Worm (Caenorhabditis elegans) whole organism, mixed stage, embryonic: ENCODE measurements around the gene pqn-62.

Experiments used
- bed-3 ChIP-seq: fragments of 200-800 bp; sonication (Bioruptor generic); optimal IDR thresholded peaks from 3 replicates; lab custom pipeline; 2018; ENCODE audit warnings: mild to moderate bottlenecking, missing genetic modification characterization, moderate library complexity, missing compliant biosample characterization
- cnd-1 ChIP-seq: fragments of 200-800 bp; sonication (Bioruptor generic); optimal IDR thresholded peaks from 2 replicates; lab custom pipeline; 2018; ENCODE audit warnings: mild to moderate bottlenecking, missing genetic modification characterization, missing compliant biosample characterization
- elt-3 ChIP-seq: fragments of 150-350 bp; optimal IDR thresholded peaks from 2 replicates; lab custom pipeline; 2014; ENCODE audit warnings: missing biosample characterization, missing genetic modification characterization
- lin-13 ChIP-seq: fragments of 150-350 bp; optimal IDR thresholded peaks from 2 replicates; lab custom pipeline; 2014; ENCODE audit warnings: missing biosample characterization, missing genetic modification characterization
- mep-1 ChIP-seq: fragments of 150-350 bp; optimal IDR thresholded peaks from 2 replicates; lab custom pipeline; 2017; ENCODE audit warnings: missing biosample characterization, missing genetic modification reagents, missing genetic modification characterization, inconsistent platforms
- pha-4 ChIP-seq: fragments of 150-350 bp; optimal IDR thresholded peaks from 2 replicates; lab custom pipeline; 2018; ENCODE audit warnings: missing biosample characterization, missing genetic modification reagents, missing genetic modification characterization
- snpc-4 ChIP-seq: fragments of 150-350 bp; optimal IDR thresholded peaks from 2 replicates; lab custom pipeline; 2014; ENCODE audit warnings: missing biosample characterization, missing genetic modification characterization
- tbx-8 ChIP-seq: fragments of 200-800 bp; sonication (Bioruptor generic); optimal IDR thresholded peaks from 2 replicates; lab custom pipeline; 2018; ENCODE audit warnings: mild to moderate bottlenecking, missing genetic modification characterization, moderate library complexity, missing compliant biosample characterization
- unc-62 ChIP-seq: fragments of 150-350 bp; optimal IDR thresholded peaks from 2 replicates; lab custom pipeline; 2014; ENCODE audit warnings: missing biosample characterization, missing genetic modification reagents, missing genetic modification characterization
- ztf-11 ChIP-seq: fragments of 150-350 bp; optimal IDR thresholded peaks from 2 replicates; lab custom pipeline; 2014; ENCODE audit warnings: missing biosample characterization, missing genetic modification characterization

ce11 chrX:5213032-5213431, 17.1 kb downstream of the pqn-62 start:
- TF ChIP-seq ztf-11 (tag; lab: Kevin White, UChicago): no peak
- no peak for TF ChIP-seq pha-4
- TF ChIP-seq elt-3 (tag; lab: Kevin White, UChicago): no peak
- no peak for TF ChIP-seq mep-1 (tag; lab: Kevin White, UChicago)
- no peak for TF ChIP-seq lin-13 (tag; lab: Kevin White, UChicago)
- TF ChIP-seq unc-62 (GFP tag; lab: Kevin White, UChicago): no peak
- TF ChIP-seq bed-3: no peak
- TF ChIP-seq cnd-1 (tag; lab: Kevin White, UChicago): no peak
- TF ChIP-seq tbx-8 (GFP tag; lab: Kevin White, UChicago): no peak
- no peak for TF ChIP-seq snpc-4 (tag; lab: Kevin White, UChicago)
